Worm (Caenorhabditis elegans) whole organism, early embryonic: ENCODE data around the gene frm-7.

Experiments
- B0310.2 ChIP-seq: sonication (generic microtip); optimal IDR thresholded peaks from 2 replicates; lab custom pipeline; 2016; ENCODE audit warnings: mild to moderate bottlenecking, missing genetic modification characterization, missing compliant biosample characterization
- F13C5.2 ChIP-seq: sonication (generic microtip); optimal IDR thresholded peaks from 2 replicates; lab custom pipeline; 2017; ENCODE audit warnings: mild to moderate bottlenecking, missing genetic modification characterization, inconsistent platforms, missing compliant biosample characterization
- ama-1 ChIP-seq: fragments of 150-350 bp; optimal IDR thresholded peaks from 2 replicates; lab custom pipeline; 2014
- ceh-13 ChIP-seq: fragments of 200-800 bp; sonication (Bioruptor generic); optimal IDR thresholded peaks from 2 replicates; lab custom pipeline; 2018; ENCODE audit warnings: mild to moderate bottlenecking, missing genetic modification characterization, missing compliant biosample characterization
- ceh-36 ChIP-seq: sonication (generic microtip); optimal IDR thresholded peaks from 2 replicates; lab custom pipeline; 2016; ENCODE audit warnings: missing genetic modification characterization, inconsistent platforms, missing compliant biosample characterization
- ets-7 ChIP-seq: sonication (generic microtip); optimal IDR thresholded peaks from 2 replicates; lab custom pipeline; 2016; ENCODE audit warnings: missing genotype, missing genetic modification characterization, missing compliant biosample characterization
- flt-1 ChIP-seq: fragments of 200-800 bp; sonication (Bioruptor generic); IDR thresholded peaks from 2 replicates; pipeline ENCODE4 v1.3.6; 2022; ENCODE audit warnings: missing genetic modification characterization, missing compliant biosample characterization
- hnd-1 ChIP-seq: sonication (generic microtip); optimal IDR thresholded peaks from 2 replicates; lab custom pipeline; 2016; ENCODE audit warnings: missing genetic modification characterization, missing compliant biosample characterization
- pes-1 ChIP-seq: fragments of 200-800 bp; sonication (Bioruptor generic); IDR thresholded peaks from 2 replicates; pipeline ENCODE4 v1.3.6; 2022; ENCODE audit warnings: missing genetic modification reagents, missing genetic modification characterization, missing compliant biosample characterization
- sea-1 ChIP-seq: fragments of 200-800 bp; sonication (Bioruptor generic); conservative IDR thresholded peaks from 2 replicates; pipeline ENCODE4 v1.3.6; 2022; ENCODE audit warnings: missing genetic modification characterization, missing compliant biosample characterization
- tbx-11 ChIP-seq: fragments of 200-800 bp; sonication (Bioruptor generic); IDR thresholded peaks from 2 replicates; pipeline ENCODE4 v1.3.6; 2022; ENCODE audit warnings: missing genetic modification characterization, missing compliant biosample characterization
- tra-4 ChIP-seq: sonication (generic microtip); optimal IDR thresholded peaks from 2 replicates; lab custom pipeline; 2017; ENCODE audit warnings: missing genetic modification characterization, missing compliant biosample characterization

ce11 chrV:12316076-12316475, 13.8 kb downstream of the frm-7 start:
- TF ChIP-seq ama-1 (lab: Kevin White, UChicago) (no peak), sea-1 (no peak), ets-7 (tag; lab: Kevin White, UChicago) (no peak), hnd-1 (tag; lab: Kevin White, UChicago) (no peak), pes-1 (GFP tag; lab: Robert Waterston, UW) (no peak), ceh-36 (tag; lab: Kevin White, UChicago) (no peak), tra-4 (tag; lab: Kevin White, UChicago) (no peak), F13C5.2 (tag; lab: Kevin White, UChicago) (no peak), flt-1 (no peak), tbx-11 (GFP tag; lab: Robert Waterston, UW) (no peak), ceh-13 (GFP tag; lab: Kevin White, UChicago) (no peak), B0310.2 (tag; lab: Kevin White, UChicago) (no peak)
